Worm (Caenorhabditis elegans) whole organism, L1 larva: ENCODE results near the gene R07E3.6.

Experiments
- C34B4.2 ChIP-seq: sonication (generic microtip); optimal IDR thresholded peaks from 2 replicates; lab custom pipeline; 2017; ENCODE audit warnings: mild to moderate bottlenecking, missing genetic modification characterization, missing compliant biosample characterization
- F16B12.6 ChIP-seq: fragments of 150-350 bp; optimal IDR thresholded peaks from 2 replicates; lab custom pipeline; 2014; ENCODE audit warnings: missing biosample characterization, missing genetic modification characterization
- Y116A8C.19 ChIP-seq: sonication (generic microtip); optimal IDR thresholded peaks from 2 replicates; lab custom pipeline; 2016; ENCODE audit warnings: missing compliant biosample characterization, missing genetic modification characterization, borderline replicate concordance
- aly-2 ChIP-seq: fragments of 150-350 bp; optimal IDR thresholded peaks from 2 replicates; lab custom pipeline; 2014; ENCODE audit warnings: missing biosample characterization, missing genetic modification characterization
- ama-1 ChIP-seq: fragments of 150-350 bp; optimal IDR thresholded peaks from 2 replicates; lab custom pipeline; 2014
- blmp-1 ChIP-seq: fragments of 150-350 bp; optimal IDR thresholded peaks from 2 replicates; lab custom pipeline; 2014; ENCODE audit warnings: missing biosample characterization, missing genetic modification characterization
- ceh-63 ChIP-seq: fragments of 200-800 bp; sonication (Bioruptor generic); optimal IDR thresholded peaks from 2 replicates; lab custom pipeline; 2018; ENCODE audit warnings: mild to moderate bottlenecking, missing genetic modification characterization, missing compliant biosample characterization
- ceh-8 ChIP-seq: fragments of 200-800 bp; sonication (Bioruptor generic); optimal IDR thresholded peaks from 2 replicates; lab custom pipeline; 2018; ENCODE audit warnings: mild to moderate bottlenecking, missing genetic modification characterization, moderate library complexity, missing compliant biosample characterization
- ceh-82 ChIP-seq, 3 experiments: fragments of 150-350 bp in 1 of 3; sonication (generic microtip) in 2 of 3; optimal IDR thresholded peaks; 2 replicates each; lab custom pipeline; 2014 to 2017; ENCODE audit warnings: missing biosample characterization in 3 of 3, missing genetic modification characterization in 3 of 3
- ceh-88 ChIP-seq: fragments of 200-800 bp; sonication (Bioruptor generic); IDR thresholded peaks from 2 replicates; pipeline ENCODE4 v1.3.6; 2022; ENCODE audit warnings: missing genetic modification characterization, missing compliant biosample characterization
- ceh-90 ChIP-seq: sonication (generic microtip); optimal IDR thresholded peaks from 2 replicates; lab custom pipeline; 2016; ENCODE audit warnings: missing genetic modification characterization, missing compliant biosample characterization
- dsc-1 ChIP-seq: sonication (generic microtip); optimal IDR thresholded peaks from 2 replicates; lab custom pipeline; 2016; ENCODE audit warnings: mild to moderate bottlenecking, missing genetic modification characterization, missing compliant biosample characterization
- efl-1 ChIP-seq, 4 experiments: fragments of 150-350 bp; optimal IDR thresholded peaks in 3 of 4; peaks in 1 of 4; 1 replicate in 1 of 4; 2 replicates in 3 of 4; lab custom pipeline; 2014; ENCODE audit warnings: missing biosample characterization in 2 of 4, missing genetic modification characterization in 2 of 4, missing genetic modification reagents in 2 of 4
- efl-3 ChIP-seq: fragments of 200-800 bp; sonication (Bioruptor generic); optimal IDR thresholded peaks from 2 replicates; lab custom pipeline; 2018; ENCODE audit warnings: mild to moderate bottlenecking, missing genetic modification characterization, missing compliant biosample characterization
- egl-13 ChIP-seq: sonication (generic microtip); optimal IDR thresholded peaks from 2 replicates; lab custom pipeline; 2016; ENCODE audit warnings: missing genotype, missing genetic modification reagents, missing genetic modification characterization, missing compliant biosample characterization
- elt-2 ChIP-seq: sonication (generic microtip); optimal IDR thresholded peaks from 2 replicates; lab custom pipeline; 2016; ENCODE audit warnings: missing genetic modification characterization, mild to moderate bottlenecking, inconsistent platforms, missing compliant biosample characterization, missing genetic modification reagents
- elt-3 ChIP-seq, 6 experiments: fragments of 150-350 bp in 1 of 6; sonication (generic microtip); optimal IDR thresholded peaks; 2 replicates each; lab custom pipeline; 2017 to 2018; ENCODE audit warnings: missing biosample characterization in 6 of 6, missing genetic modification characterization in 6 of 6, inconsistent platforms in 1 of 6
- fkh-8 ChIP-seq: sonication (generic microtip); optimal IDR thresholded peaks from 2 replicates; lab custom pipeline; 2016; ENCODE audit warnings: mild to moderate bottlenecking, missing genetic modification characterization, missing compliant biosample characterization
- grh-1 ChIP-seq: fragments of 200-800 bp; sonication (Bioruptor generic); IDR thresholded peaks from 2 replicates; pipeline ENCODE4 v1.3.6; 2022; ENCODE audit warnings: missing genetic modification reagents, missing genetic modification characterization, missing compliant biosample characterization
- hlh-17 ChIP-seq: fragments of 200-800 bp; sonication (Bioruptor generic); optimal IDR thresholded peaks from 2 replicates; lab custom pipeline; 2018; ENCODE audit warnings: missing genetic modification characterization, mild to moderate bottlenecking, missing compliant biosample characterization, moderate library complexity, borderline replicate concordance
- hlh-4 ChIP-seq: sonication (generic microtip); optimal IDR thresholded peaks from 2 replicates; lab custom pipeline; 2016; ENCODE audit warnings: mild to moderate bottlenecking, missing genetic modification characterization, missing compliant biosample characterization
- hpl-2 ChIP-seq: fragments of 150-350 bp; optimal IDR thresholded peaks from 2 replicates; lab custom pipeline; 2014; ENCODE audit warnings: missing biosample characterization, missing genetic modification reagents, missing genetic modification characterization
- isw-1 ChIP-seq: fragments of 200-800 bp; sonication (Bioruptor generic); IDR thresholded peaks from 2 replicates; pipeline ENCODE4 v1.3.6; 2022; ENCODE audit warnings: missing genetic modification characterization, missing compliant biosample characterization
- lin-14 ChIP-seq: fragments of 200-800 bp; sonication (Bioruptor generic); optimal IDR thresholded peaks from 2 replicates; lab custom pipeline; 2018; ENCODE audit warnings: mild to moderate bottlenecking, missing genetic modification characterization, moderate library complexity, missing compliant biosample characterization
- lin-35 ChIP-seq, 2 experiments: fragments of 150-350 bp; optimal IDR thresholded peaks; 2 replicates each; lab custom pipeline; 2014; ENCODE audit warnings: missing biosample characterization in 2 of 2, missing genetic modification characterization in 2 of 2, missing genetic modification reagents in 2 of 2
- lsy-2 ChIP-seq, 2 experiments: fragments of 150-350 bp; optimal IDR thresholded peaks; 2 replicates each; lab custom pipeline; 2014; ENCODE audit warnings: missing biosample characterization in 2 of 2, missing genetic modification characterization in 2 of 2
- mab-9 ChIP-seq: fragments of 200-800 bp; sonication (Bioruptor generic); IDR thresholded peaks from 2 replicates; pipeline ENCODE4 v1.3.6; 2022; ENCODE audit warnings: missing genetic modification reagents, missing genetic modification characterization, missing compliant biosample characterization
- mep-1 ChIP-seq: fragments of 150-350 bp; optimal IDR thresholded peaks from 2 replicates; lab custom pipeline; 2014; ENCODE audit warnings: missing biosample characterization, missing genetic modification characterization
- nhr-12 ChIP-seq: sonication (generic microtip); optimal IDR thresholded peaks from 2 replicates; lab custom pipeline; 2017; ENCODE audit warnings: missing biosample characterization, missing genetic modification characterization
- nhr-20 ChIP-seq: sonication (generic microtip); optimal IDR thresholded peaks from 2 replicates; lab custom pipeline; 2016; ENCODE audit warnings: mild to moderate bottlenecking, missing genetic modification characterization, missing compliant biosample characterization
- nhr-71 ChIP-seq: sonication (generic microtip); optimal IDR thresholded peaks from 2 replicates; lab custom pipeline; 2016; ENCODE audit warnings: mild to moderate bottlenecking, missing genetic modification characterization, moderate library complexity, missing compliant biosample characterization
- nhr-77 ChIP-seq: fragments of 150-350 bp; optimal IDR thresholded peaks from 2 replicates; lab custom pipeline; 2014; ENCODE audit warnings: missing biosample characterization, missing genetic modification characterization
- nhr-84 ChIP-seq: sonication (generic microtip); optimal IDR thresholded peaks from 2 replicates; lab custom pipeline; 2017; ENCODE audit warnings: missing biosample characterization, missing genetic modification characterization
- nhr-85 ChIP-seq: sonication (generic microtip); peaks from one replicate; lab custom pipeline; 2016; ENCODE audit warnings: missing genetic modification characterization, inconsistent platforms, missing compliant biosample characterization
- pag-3 ChIP-seq: sonication (generic microtip); optimal IDR thresholded peaks from 2 replicates; lab custom pipeline; 2017; ENCODE audit warnings: missing genetic modification characterization, mild to moderate bottlenecking, missing compliant biosample characterization, antibody characterized with exemption, borderline replicate concordance; ENCODE audit not compliant: insufficient read depth
- pqm-1 ChIP-seq: sonication (generic microtip); optimal IDR thresholded peaks from 3 replicates; lab custom pipeline; 2017; ENCODE audit warnings: missing biosample characterization, missing genetic modification characterization
- rnt-1 ChIP-seq: sonication (generic microtip); optimal IDR thresholded peaks from 2 replicates; lab custom pipeline; 2016; ENCODE audit warnings: mild to moderate bottlenecking, missing genetic modification characterization, moderate library complexity, missing compliant biosample characterization
- snu-23 ChIP-seq: sonication (generic microtip); optimal IDR thresholded peaks from 2 replicates; lab custom pipeline; 2016; ENCODE audit warnings: missing genetic modification characterization, missing compliant biosample characterization
- sox-4 ChIP-seq: sonication (generic microtip); optimal IDR thresholded peaks from 2 replicates; lab custom pipeline; 2016; ENCODE audit warnings: missing genetic modification characterization, missing compliant biosample characterization
- sptf-1 ChIP-seq: fragments of 150-350 bp; optimal IDR thresholded peaks from 2 replicates; lab custom pipeline; 2014; ENCODE audit warnings: missing biosample characterization, missing genetic modification characterization
- unc-30 ChIP-seq: sonication (generic microtip); optimal IDR thresholded peaks from 2 replicates; lab custom pipeline; 2017; ENCODE audit warnings: missing biosample characterization, missing genetic modification characterization
- unc-62 ChIP-seq: fragments of 150-350 bp; optimal IDR thresholded peaks from 2 replicates; lab custom pipeline; 2014; ENCODE audit warnings: missing biosample characterization, missing genetic modification reagents, missing genetic modification characterization
- unc-98 ChIP-seq: fragments of 200-800 bp; sonication (Bioruptor generic); IDR thresholded peaks from 2 replicates; pipeline ENCODE4 v1.3.6; 2022; ENCODE audit warnings: missing genetic modification characterization, missing compliant biosample characterization

R07E3.6 gene

ce11 chrX:10297410-10297809 is 20.1 kb upstream of the R07E3.6 start:
- TF ChIP-seq efl-1 (optimal IDR thresholded peaks at IDR 0.05; lab: Kevin White, UChicago): no peak
- TF ChIP-seq efl-1 (GFP tag; optimal IDR thresholded peaks at IDR 0.05 in 1 of 2; lab: Kevin White, UChicago): peak in 1 of 2 experiments; percentile 60
- TF ChIP-seq efl-3 (GFP tag; lab: Kevin White, UChicago): no peak
- no peak for TF ChIP-seq Y116A8C.19 (tag; lab: Kevin White, UChicago)
- no peak for TF ChIP-seq lin-35 (GFP tag; optimal IDR thresholded peaks at IDR 0.05; lab: Kevin White, UChicago)
- no peak for TF ChIP-seq unc-98 (GFP tag; lab: Robert Waterston, UW)
- TF ChIP-seq ceh-90 (tag; lab: Kevin White, UChicago): no peak
- TF ChIP-seq ceh-88: no peak
- TF ChIP-seq nhr-84 (tag; lab: Kevin White, UChicago): no peak
- TF ChIP-seq ceh-8 (GFP tag; lab: Kevin White, UChicago): no peak

ce11 chrX:10301920-10302319 is 15.6 kb upstream of the R07E3.6 start:
- no peak for TF ChIP-seq isw-1 (GFP tag; lab: Robert Waterston, UW)
- TF ChIP-seq mab-9 (GFP tag; lab: Robert Waterston, UW): no peak
- TF ChIP-seq nhr-71 (tag; lab: Kevin White, UChicago): peak; percentile 38
- 0 out of 2 replicates have a peak, but pooled peaks have one; percentile 19 for TF ChIP-seq grh-1
- peak; percentile 75 for TF ChIP-seq nhr-20 (tag; lab: Kevin White, UChicago)
- TF ChIP-seq snu-23 (GFP tag; lab: Kevin White, UChicago): peak; percentile 8
- TF ChIP-seq lin-14 (GFP tag; lab: Kevin White, UChicago): peak; percentile 48
- TF ChIP-seq elt-2 (tag; lab: Kevin White, UChicago): no peak
- TF ChIP-seq nhr-85 (tag; lab: Kevin White, UChicago): peak; percentile 93
- peak in 1 of 6 experiments; percentile 9 for TF ChIP-seq elt-3 (tag; optimal IDR thresholded peaks at IDR 0.05; lab: Kevin White, UChicago)

- TF ChIP-seq sox-4 (tag; lab: Kevin White, UChicago): no peak
- TF ChIP-seq ceh-63 (GFP tag; lab: Kevin White, UChicago): no peak
- TF ChIP-seq nhr-84 (tag; lab: Kevin White, UChicago): no peak
- no peak for TF ChIP-seq mab-9 (GFP tag; lab: Robert Waterston, UW)
- no peak for TF ChIP-seq hpl-2 (GFP tag; lab: Kevin White, UChicago)
- no peak for TF ChIP-seq pag-3 (tag; lab: Kevin White, UChicago)
- no peak for TF ChIP-seq ceh-90 (tag; lab: Kevin White, UChicago)
- TF ChIP-seq aly-2: no peak
- TF ChIP-seq hlh-17 (GFP tag; lab: Kevin White, UChicago): no peak
- no peak for TF ChIP-seq mep-1 (tag; lab: Kevin White, UChicago)
- TF ChIP-seq sptf-1 (tag; lab: Kevin White, UChicago): no peak
- TF ChIP-seq ceh-82 (tag; optimal IDR thresholded peaks at IDR 0.05; lab: Kevin White, UChicago): no peak
Measured at ce11 chrX:10302430-10302829, 15.1 kb upstream of the R07E3.6 start, which contains the start of gene fip-5. TSS of gene fip-5 (plus strand) at chrX:10302741.

ce11 chrX:10304178-10304577 is 13.3 kb upstream of the R07E3.6 start, which contains the start of gene fipr-21:
TSS of gene fipr-21 (plus strand) at chrX:10304529.
- TF ChIP-seq C34B4.2 (tag; lab: Kevin White, UChicago) (no peak), pqm-1 (tag; lab: Kevin White, UChicago) (no peak), ama-1 (lab: Kevin White, UChicago) (no peak), nhr-12 (no peak), egl-13 (tag; lab: Kevin White, UChicago) (no peak), blmp-1 (peak; percentile 88), unc-30 (no peak), mep-1 (tag; lab: Kevin White, UChicago) (peak; percentile 25), sptf-1 (tag; lab: Kevin White, UChicago) (no peak), efl-3 (GFP tag; lab: Kevin White, UChicago) (no peak), lin-14 (GFP tag; lab: Kevin White, UChicago) (peak; percentile 68), efl-1 (optimal IDR thresholded peaks at IDR 0.05; lab: Kevin White, UChicago) (no peak), efl-1 (GFP tag; optimal IDR thresholded peaks at IDR 0.05 in 1 of 2; lab: Kevin White, UChicago) (no peak), lin-35 (GFP tag; optimal IDR thresholded peaks at IDR 0.05; lab: Kevin White, UChicago) (no peak), lsy-2 (tag; optimal IDR thresholded peaks at IDR 0.05; lab: Kevin White, UChicago) (peak in 1 of 2 experiments; percentile 11), snu-23 (GFP tag; lab: Kevin White, UChicago) (peak; percentile 44), hlh-4 (tag; lab: Kevin White, UChicago) (no peak), nhr-84 (tag; lab: Kevin White, UChicago) (no peak), unc-62 (GFP tag; lab: Kevin White, UChicago) (no peak), hpl-2 (GFP tag; lab: Kevin White, UChicago) (no peak), pag-3 (tag; lab: Kevin White, UChicago) (no peak), nhr-85 (tag; lab: Kevin White, UChicago) (peak; percentile 92), nhr-77 (tag; lab: Kevin White, UChicago) (no peak), rnt-1 (tag; lab: Kevin White, UChicago) (peak; percentile 3), F16B12.6 (tag; lab: Kevin White, UChicago) (no peak), fkh-8 (tag; lab: Kevin White, UChicago) (no peak), dsc-1 (tag; lab: Kevin White, UChicago) (no peak), nhr-20 (tag; lab: Kevin White, UChicago) (peak; percentile 63), elt-3 (tag; optimal IDR thresholded peaks at IDR 0.05; lab: Kevin White, UChicago) (peak in 2 of 6 experiments; percentile 8 to 67), Y116A8C.19 (tag; lab: Kevin White, UChicago) (no peak)
